Worm (Caenorhabditis elegans) whole organism, L1 larva: Measurements from ENCODE around the gene B0563.6.

ENCODE experiments used
- Y116A8C.19 ChIP-seq: sonication (generic microtip); optimal IDR thresholded peaks from 2 replicates; lab custom pipeline; 2016; ENCODE audit warnings: missing compliant biosample characterization, missing genetic modification characterization, borderline replicate concordance
- aha-1 ChIP-seq: fragments of 150-350 bp; optimal IDR thresholded peaks from 2 replicates; lab custom pipeline; 2014; ENCODE audit warnings: missing biosample characterization, missing genetic modification characterization
- alr-1 ChIP-seq: fragments of 200-800 bp; sonication (Bioruptor generic); optimal IDR thresholded peaks from 2 replicates; lab custom pipeline; 2018; ENCODE audit warnings: borderline replicate concordance, mild to moderate bottlenecking, missing genetic modification characterization, missing compliant biosample characterization
- ceh-90 ChIP-seq: sonication (generic microtip); optimal IDR thresholded peaks from 2 replicates; lab custom pipeline; 2016; ENCODE audit warnings: missing genetic modification characterization, missing compliant biosample characterization
- dsc-1 ChIP-seq: sonication (generic microtip); optimal IDR thresholded peaks from 2 replicates; lab custom pipeline; 2016; ENCODE audit warnings: mild to moderate bottlenecking, missing genetic modification characterization, missing compliant biosample characterization
- efl-3 ChIP-seq: fragments of 200-800 bp; sonication (Bioruptor generic); optimal IDR thresholded peaks from 2 replicates; lab custom pipeline; 2018; ENCODE audit warnings: mild to moderate bottlenecking, missing genetic modification characterization, missing compliant biosample characterization
- egl-27 ChIP-seq, 2 experiments: fragments of 150-350 bp in 1 of 2; sonication (generic microtip); optimal IDR thresholded peaks; 3 replicates each; lab custom pipeline; 2017 to 2018; ENCODE audit warnings: missing biosample characterization in 2 of 2, missing genetic modification characterization in 2 of 2, missing genetic modification reagents in 2 of 2
- elt-3 ChIP-seq, 6 experiments: fragments of 150-350 bp in 1 of 6; sonication (generic microtip); optimal IDR thresholded peaks; 2 replicates each; lab custom pipeline; 2017 to 2018; ENCODE audit warnings: missing biosample characterization in 6 of 6, missing genetic modification characterization in 6 of 6, inconsistent platforms in 1 of 6
- ets-5 ChIP-seq: fragments of 200-800 bp; sonication (Bioruptor generic); IDR thresholded peaks from 2 replicates; pipeline ENCODE4 v1.3.6; 2022; ENCODE audit warnings: missing genetic modification characterization, missing compliant biosample characterization
- fkh-4 ChIP-seq: sonication (generic microtip); optimal IDR thresholded peaks from 2 replicates; lab custom pipeline; 2016; ENCODE audit warnings: missing compliant biosample characterization, missing genetic modification characterization, borderline replicate concordance
- hlh-17 ChIP-seq: fragments of 200-800 bp; sonication (Bioruptor generic); optimal IDR thresholded peaks from 2 replicates; lab custom pipeline; 2018; ENCODE audit warnings: missing genetic modification characterization, mild to moderate bottlenecking, missing compliant biosample characterization, moderate library complexity, borderline replicate concordance
- jun-1 ChIP-seq: fragments of 150-350 bp; optimal IDR thresholded peaks from 2 replicates; lab custom pipeline; 2014; ENCODE audit warnings: missing biosample characterization, missing genetic modification reagents, missing genetic modification characterization
- lin-13 ChIP-seq: fragments of 150-350 bp; optimal IDR thresholded peaks from 2 replicates; lab custom pipeline; 2014; ENCODE audit warnings: missing biosample characterization, missing genetic modification reagents, missing genetic modification characterization
- lin-14 ChIP-seq: fragments of 200-800 bp; sonication (Bioruptor generic); optimal IDR thresholded peaks from 2 replicates; lab custom pipeline; 2018; ENCODE audit warnings: mild to moderate bottlenecking, missing genetic modification characterization, moderate library complexity, missing compliant biosample characterization
- mdl-1 ChIP-seq, 2 experiments: fragments of 150-350 bp; optimal IDR thresholded peaks; 2 replicates each; lab custom pipeline; 2014 to 2017; ENCODE audit warnings: missing biosample characterization in 2 of 2, missing genetic modification characterization in 2 of 2, inconsistent platforms in 1 of 2
- mep-1 ChIP-seq: fragments of 150-350 bp; optimal IDR thresholded peaks from 2 replicates; lab custom pipeline; 2014; ENCODE audit warnings: missing biosample characterization, missing genetic modification characterization
- nhr-11 ChIP-seq: fragments of 150-350 bp; optimal IDR thresholded peaks from 2 replicates; lab custom pipeline; 2014; ENCODE audit warnings: missing biosample characterization, missing genetic modification characterization
- nhr-12 ChIP-seq: sonication (generic microtip); optimal IDR thresholded peaks from 2 replicates; lab custom pipeline; 2017; ENCODE audit warnings: missing biosample characterization, missing genetic modification characterization
- nhr-19 ChIP-seq: fragments of 200-800 bp; sonication (Bioruptor generic); conservative IDR thresholded peaks from 2 replicates; pipeline ENCODE4 v1.3.6; 2022; ENCODE audit warnings: missing genetic modification characterization, missing compliant biosample characterization
- nhr-20 ChIP-seq: sonication (generic microtip); optimal IDR thresholded peaks from 2 replicates; lab custom pipeline; 2016; ENCODE audit warnings: mild to moderate bottlenecking, missing genetic modification characterization, missing compliant biosample characterization
- nhr-47 ChIP-seq: sonication (generic microtip); optimal IDR thresholded peaks from 2 replicates; lab custom pipeline; 2016; ENCODE audit warnings: mild to moderate bottlenecking, missing genetic modification characterization, moderate library complexity, missing compliant biosample characterization
- nhr-71 ChIP-seq: sonication (generic microtip); optimal IDR thresholded peaks from 2 replicates; lab custom pipeline; 2016; ENCODE audit warnings: mild to moderate bottlenecking, missing genetic modification characterization, moderate library complexity, missing compliant biosample characterization
- pag-3 ChIP-seq: sonication (generic microtip); optimal IDR thresholded peaks from 2 replicates; lab custom pipeline; 2017; ENCODE audit warnings: missing genetic modification characterization, mild to moderate bottlenecking, missing compliant biosample characterization, antibody characterized with exemption, borderline replicate concordance; ENCODE audit not compliant: insufficient read depth
- pqm-1 ChIP-seq: sonication (generic microtip); optimal IDR thresholded peaks from 3 replicates; lab custom pipeline; 2017; ENCODE audit warnings: missing biosample characterization, missing genetic modification characterization
- rnt-1 ChIP-seq: sonication (generic microtip); optimal IDR thresholded peaks from 2 replicates; lab custom pipeline; 2016; ENCODE audit warnings: mild to moderate bottlenecking, missing genetic modification characterization, moderate library complexity, missing compliant biosample characterization
- snu-23 ChIP-seq: sonication (generic microtip); optimal IDR thresholded peaks from 2 replicates; lab custom pipeline; 2016; ENCODE audit warnings: missing genetic modification characterization, missing compliant biosample characterization
- swsn-7 ChIP-seq: sonication (generic microtip); optimal IDR thresholded peaks from 2 replicates; lab custom pipeline; 2016; ENCODE audit warnings: missing genetic modification characterization, missing compliant biosample characterization
- tbx-2 ChIP-seq: sonication (generic microtip); optimal IDR thresholded peaks from 2 replicates; lab custom pipeline; 2016; ENCODE audit warnings: missing genetic modification characterization, missing compliant biosample characterization
- unc-130 ChIP-seq: fragments of 150-350 bp; optimal IDR thresholded peaks from 2 replicates; lab custom pipeline; 2017; ENCODE audit warnings: missing biosample characterization, missing genetic modification characterization, inconsistent platforms
- unc-62 ChIP-seq: fragments of 150-350 bp; optimal IDR thresholded peaks from 2 replicates; lab custom pipeline; 2014; ENCODE audit warnings: missing biosample characterization, missing genetic modification reagents, missing genetic modification characterization
- unc-86 ChIP-seq: sonication (generic microtip); optimal IDR thresholded peaks from 2 replicates; lab custom pipeline; 2016; ENCODE audit warnings: missing genetic modification characterization, missing compliant biosample characterization
- ztf-4 ChIP-seq: fragments of 150-350 bp; optimal IDR thresholded peaks from 2 replicates; lab custom pipeline; 2014; ENCODE audit warnings: missing biosample characterization, missing genetic modification characterization

B0563.6 gene

ce11 chrX:9161253-9161904 lies 23.9 kb downstream of the B0563.6 start:
- peak; percentile 58 for TF ChIP-seq nhr-19
- peak; percentile 6 for TF ChIP-seq nhr-20
- TF ChIP-seq jun-1 (tag; lab: Kevin White, UChicago), result no peak
- TF ChIP-seq nhr-71 (tag; lab: Kevin White, UChicago), result peak; percentile 69
- no peak for TF ChIP-seq unc-86 (tag; lab: Kevin White, UChicago)
- peak; percentile 16 for TF ChIP-seq swsn-7
- TF ChIP-seq pqm-1 (tag; lab: Kevin White, UChicago), result no peak
- TF ChIP-seq unc-130 (tag; lab: Kevin White, UChicago), result peak; percentile 61
- peak; percentile 82 for TF ChIP-seq lin-14 (GFP tag; lab: Kevin White, UChicago)
- peak; percentile 80 for TF ChIP-seq pag-3 (tag; lab: Kevin White, UChicago)
- TF ChIP-seq rnt-1 (tag; lab: Kevin White, UChicago), result peak; percentile 79
- TF ChIP-seq dsc-1, result peak; percentile 31

DNA sequence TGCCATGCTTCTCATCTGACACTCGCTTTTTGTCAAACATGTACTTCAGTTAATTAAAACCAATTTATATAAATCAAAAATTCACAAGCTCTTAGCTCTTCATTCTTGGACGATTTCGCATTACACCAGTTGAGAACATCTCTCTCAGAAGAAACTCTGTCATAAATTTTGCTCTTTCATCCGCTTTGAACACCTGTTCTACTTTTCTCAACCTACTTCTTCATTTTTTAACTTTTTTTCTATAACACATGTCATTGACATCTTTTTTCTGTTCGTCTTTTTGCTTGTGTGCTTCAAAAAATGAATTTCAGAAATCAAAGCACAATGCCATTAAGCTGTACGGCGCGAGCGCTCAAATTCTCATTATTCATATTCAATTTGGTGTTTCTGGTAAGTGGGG lies 25.4 kb downstream of the B0563.6 start, which contains the start of gene tsp-11:
tsp-11 (plus strand) TSS at position 301 of the 400 bp plus-strand sequence.
- TF ChIP-seq unc-62 (GFP tag; lab: Kevin White, UChicago), result no peak
- TF ChIP-seq tbx-2, result no peak
- no peak for TF ChIP-seq alr-1 (tag; lab: Kevin White, UChicago)
- TF ChIP-seq ets-5, result no peak
- TF ChIP-seq ceh-90 (tag; lab: Kevin White, UChicago), result no peak

- TF ChIP-seq hlh-17 (GFP tag; lab: Kevin White, UChicago) (no peak), jun-1 (tag; lab: Kevin White, UChicago) (no peak), dsc-1 (peak; percentile 96), fkh-4 (peak; percentile 96)
Observed at ce11 chrX:9166921-9167320, 29.4 kb downstream of the B0563.6 start, which contains the start of gene B0563.10. Gene B0563.10 (minus strand): TSS chrX:9167245.

DNA sequence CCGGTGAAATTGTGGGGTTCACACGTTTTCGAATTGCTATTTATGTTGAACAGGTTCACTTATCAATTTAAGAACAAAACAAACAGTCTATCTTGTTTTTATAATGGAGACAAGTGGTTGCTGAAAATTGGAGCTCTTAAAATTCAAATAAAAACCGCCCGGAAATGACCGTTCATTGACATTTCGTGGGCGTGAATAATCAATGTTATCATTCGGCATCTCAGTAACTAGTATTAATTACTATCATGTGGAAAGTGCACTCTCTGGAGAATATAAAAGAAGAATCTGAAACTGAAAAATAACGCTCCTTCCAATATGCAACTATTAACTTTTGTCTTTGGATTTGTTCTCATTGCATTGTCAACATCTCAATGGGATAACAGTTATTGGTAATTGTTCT lies 30.7 kb downstream of the B0563.6 start, which contains the start of gene B0563.9:
B0563.9 (plus strand) TSS at position 301 of the 400 bp plus-strand sequence.
- no peak for TF ChIP-seq tbx-2
- no peak for TF ChIP-seq mep-1 (tag; lab: Kevin White, UChicago)
- TF ChIP-seq elt-3 (tag; optimal IDR thresholded peaks at IDR 0.05; lab: Kevin White, UChicago), result no peak
- no peak for TF ChIP-seq nhr-11
- no peak for TF ChIP-seq lin-13
- TF ChIP-seq efl-3 (GFP tag; lab: Kevin White, UChicago), result no peak
- TF ChIP-seq mdl-1 (tag; optimal IDR thresholded peaks at IDR 0.05; lab: Kevin White, UChicago), result no peak
- no peak for TF ChIP-seq snu-23 (GFP tag; lab: Kevin White, UChicago)
- no peak for TF ChIP-seq unc-62 (GFP tag; lab: Kevin White, UChicago)
- no peak for TF ChIP-seq unc-130 (tag; lab: Kevin White, UChicago)
- TF ChIP-seq aha-1 (tag; lab: Kevin White, UChicago), result no peak
- no peak for TF ChIP-seq nhr-47 (tag; lab: Kevin White, UChicago)

ce11 chrX:9170058-9170457 lies 32.6 kb downstream of the B0563.6 start:
- TF ChIP-seq nhr-12 (tag; lab: Kevin White, UChicago), result no peak
- TF ChIP-seq Y116A8C.19 (tag; lab: Kevin White, UChicago), result no peak
- no peak for TF ChIP-seq egl-27 (tag; optimal IDR thresholded peaks at IDR 0.05; lab: Kevin White, UChicago)
- no peak for TF ChIP-seq ztf-4 (tag; lab: Kevin White, UChicago)
- TF ChIP-seq, all 84 proteins: peak for 0
